Worm (Caenorhabditis elegans) whole organism, L4/young adult: Measurements from ENCODE around the gene fzo-1.

Source experiments
- W03F9.2 ChIP-seq: fragments of 150-350 bp; optimal IDR thresholded peaks from 2 replicates; lab custom pipeline; 2014; ENCODE audit warnings: missing biosample characterization, missing genetic modification characterization
- dao-5 ChIP-seq: sonication (generic microtip); optimal IDR thresholded peaks from 2 replicates; lab custom pipeline; 2016; ENCODE audit warnings: missing genotype, missing genetic modification characterization, moderate library complexity, missing compliant biosample characterization
- him-1 ChIP-seq: sonication (generic microtip); optimal IDR thresholded peaks from 2 replicates; lab custom pipeline; 2016; ENCODE audit warnings: missing genotype, missing genetic modification reagents, missing genetic modification characterization, missing compliant biosample characterization

DNA sequence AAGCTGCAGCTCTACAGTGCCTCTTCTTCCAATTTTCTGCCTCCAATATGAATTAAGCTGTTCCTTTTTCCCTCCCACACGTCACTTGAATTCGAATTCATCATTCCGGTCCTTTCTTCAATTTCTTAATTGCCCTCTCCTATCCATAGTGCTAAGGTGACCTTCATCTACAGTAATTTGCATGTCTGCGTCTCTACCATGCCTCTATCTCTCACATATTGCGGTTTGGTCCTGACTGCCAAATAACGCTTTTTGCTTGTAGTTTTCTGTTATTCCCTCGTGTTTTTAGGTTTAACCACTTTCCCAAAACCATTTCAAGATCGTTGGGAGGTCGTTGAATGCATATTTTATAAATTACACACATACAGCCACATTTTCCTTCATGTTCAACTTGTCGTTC, 44.7 kb upstream of the fzo-1 start:
- TF ChIP-seq him-1 (tag; lab: Kevin White, UChicago) (no peak), W03F9.2 (tag; lab: Kevin White, UChicago) (no peak), dao-5 (tag; lab: Kevin White, UChicago) (no peak)
